Worm (Caenorhabditis elegans) whole organism, L1 larva: ENCODE results near the gene C16C8.10.

Source experiments
- C34B4.2 ChIP-seq: sonication (generic microtip); optimal IDR thresholded peaks from 2 replicates; lab custom pipeline; 2017; ENCODE audit warnings: mild to moderate bottlenecking, missing genetic modification characterization, missing compliant biosample characterization
- Y116A8C.19 ChIP-seq: sonication (generic microtip); optimal IDR thresholded peaks from 2 replicates; lab custom pipeline; 2016; ENCODE audit warnings: missing compliant biosample characterization, missing genetic modification characterization, borderline replicate concordance
- alr-1 ChIP-seq: fragments of 200-800 bp; sonication (Bioruptor generic); optimal IDR thresholded peaks from 2 replicates; lab custom pipeline; 2018; ENCODE audit warnings: borderline replicate concordance, mild to moderate bottlenecking, missing genetic modification characterization, missing compliant biosample characterization
- aly-2 ChIP-seq: fragments of 150-350 bp; optimal IDR thresholded peaks from 2 replicates; lab custom pipeline; 2014; ENCODE audit warnings: missing biosample characterization, missing genetic modification characterization
- ceh-8 ChIP-seq: fragments of 200-800 bp; sonication (Bioruptor generic); optimal IDR thresholded peaks from 2 replicates; lab custom pipeline; 2018; ENCODE audit warnings: mild to moderate bottlenecking, missing genetic modification characterization, moderate library complexity, missing compliant biosample characterization
- ces-1 ChIP-seq: fragments of 150-350 bp; optimal IDR thresholded peaks from 2 replicates; lab custom pipeline; 2014; ENCODE audit warnings: missing biosample characterization, missing genetic modification reagents, missing genetic modification characterization
- efl-1 ChIP-seq, 4 experiments: fragments of 150-350 bp; optimal IDR thresholded peaks in 3 of 4; peaks in 1 of 4; 1 replicate in 1 of 4; 2 replicates in 3 of 4; lab custom pipeline; 2014; ENCODE audit warnings: missing biosample characterization in 2 of 4, missing genetic modification characterization in 2 of 4, missing genetic modification reagents in 2 of 4
- elt-2 ChIP-seq: sonication (generic microtip); optimal IDR thresholded peaks from 2 replicates; lab custom pipeline; 2016; ENCODE audit warnings: missing genetic modification characterization, mild to moderate bottlenecking, inconsistent platforms, missing compliant biosample characterization, missing genetic modification reagents
- elt-3 ChIP-seq, 6 experiments: fragments of 150-350 bp in 1 of 6; sonication (generic microtip); optimal IDR thresholded peaks; 2 replicates each; lab custom pipeline; 2017 to 2018; ENCODE audit warnings: missing biosample characterization in 6 of 6, missing genetic modification characterization in 6 of 6, inconsistent platforms in 1 of 6
- ets-5 ChIP-seq: fragments of 200-800 bp; sonication (Bioruptor generic); IDR thresholded peaks from 2 replicates; pipeline ENCODE4 v1.3.6; 2022; ENCODE audit warnings: missing genetic modification characterization, missing compliant biosample characterization
- fkh-4 ChIP-seq: sonication (generic microtip); optimal IDR thresholded peaks from 2 replicates; lab custom pipeline; 2016; ENCODE audit warnings: missing compliant biosample characterization, missing genetic modification characterization, borderline replicate concordance
- fkh-8 ChIP-seq: sonication (generic microtip); optimal IDR thresholded peaks from 2 replicates; lab custom pipeline; 2016; ENCODE audit warnings: mild to moderate bottlenecking, missing genetic modification characterization, missing compliant biosample characterization
- grh-1 ChIP-seq: fragments of 200-800 bp; sonication (Bioruptor generic); IDR thresholded peaks from 2 replicates; pipeline ENCODE4 v1.3.6; 2022; ENCODE audit warnings: missing genetic modification reagents, missing genetic modification characterization, missing compliant biosample characterization
- hlh-17 ChIP-seq: fragments of 200-800 bp; sonication (Bioruptor generic); optimal IDR thresholded peaks from 2 replicates; lab custom pipeline; 2018; ENCODE audit warnings: missing genetic modification characterization, mild to moderate bottlenecking, missing compliant biosample characterization, moderate library complexity, borderline replicate concordance
- hlh-4 ChIP-seq: sonication (generic microtip); optimal IDR thresholded peaks from 2 replicates; lab custom pipeline; 2016; ENCODE audit warnings: mild to moderate bottlenecking, missing genetic modification characterization, missing compliant biosample characterization
- hpl-2 ChIP-seq: fragments of 150-350 bp; optimal IDR thresholded peaks from 2 replicates; lab custom pipeline; 2014; ENCODE audit warnings: missing biosample characterization, missing genetic modification reagents, missing genetic modification characterization
- irx-1 ChIP-seq: sonication (generic microtip); optimal IDR thresholded peaks from 2 replicates; lab custom pipeline; 2016; ENCODE audit warnings: missing genetic modification characterization, missing compliant biosample characterization
- isw-1 ChIP-seq: fragments of 200-800 bp; sonication (Bioruptor generic); IDR thresholded peaks from 2 replicates; pipeline ENCODE4 v1.3.6; 2022; ENCODE audit warnings: missing genetic modification characterization, missing compliant biosample characterization
- lin-15B ChIP-seq: fragments of 150-350 bp; sonication (generic microtip); optimal IDR thresholded peaks from 3 replicates; lab custom pipeline; 2014; ENCODE audit warnings: missing biosample characterization, missing genetic modification characterization
- lin-35 ChIP-seq, 2 experiments: fragments of 150-350 bp; optimal IDR thresholded peaks; 2 replicates each; lab custom pipeline; 2014; ENCODE audit warnings: missing biosample characterization in 2 of 2, missing genetic modification characterization in 2 of 2, missing genetic modification reagents in 2 of 2
- lin-39 ChIP-seq: fragments of 150-350 bp; optimal IDR thresholded peaks from 2 replicates; lab custom pipeline; 2014; ENCODE audit warnings: missing biosample characterization, missing genetic modification reagents, missing genetic modification characterization
- lsy-2 ChIP-seq, 2 experiments: fragments of 150-350 bp; optimal IDR thresholded peaks; 2 replicates each; lab custom pipeline; 2014; ENCODE audit warnings: missing biosample characterization in 2 of 2, missing genetic modification characterization in 2 of 2
- mab-9 ChIP-seq: fragments of 200-800 bp; sonication (Bioruptor generic); IDR thresholded peaks from 2 replicates; pipeline ENCODE4 v1.3.6; 2022; ENCODE audit warnings: missing genetic modification reagents, missing genetic modification characterization, missing compliant biosample characterization
- mdl-1 ChIP-seq, 2 experiments: fragments of 150-350 bp; optimal IDR thresholded peaks; 2 replicates each; lab custom pipeline; 2014 to 2017; ENCODE audit warnings: missing biosample characterization in 2 of 2, missing genetic modification characterization in 2 of 2, inconsistent platforms in 1 of 2
- mep-1 ChIP-seq: fragments of 150-350 bp; optimal IDR thresholded peaks from 2 replicates; lab custom pipeline; 2014; ENCODE audit warnings: missing biosample characterization, missing genetic modification characterization
- nhr-11 ChIP-seq: fragments of 150-350 bp; optimal IDR thresholded peaks from 2 replicates; lab custom pipeline; 2014; ENCODE audit warnings: missing biosample characterization, missing genetic modification characterization
- nhr-20 ChIP-seq: sonication (generic microtip); optimal IDR thresholded peaks from 2 replicates; lab custom pipeline; 2016; ENCODE audit warnings: mild to moderate bottlenecking, missing genetic modification characterization, missing compliant biosample characterization
- nhr-237 ChIP-seq: fragments of 150-350 bp; optimal IDR thresholded peaks from 2 replicates; lab custom pipeline; 2014; ENCODE audit warnings: missing biosample characterization, missing genetic modification characterization
- nhr-28 ChIP-seq: fragments of 150-350 bp; optimal IDR thresholded peaks from 2 replicates; lab custom pipeline; 2014; ENCODE audit warnings: missing biosample characterization, missing genetic modification characterization
- nhr-71 ChIP-seq: sonication (generic microtip); optimal IDR thresholded peaks from 2 replicates; lab custom pipeline; 2016; ENCODE audit warnings: mild to moderate bottlenecking, missing genetic modification characterization, moderate library complexity, missing compliant biosample characterization
- nhr-85 ChIP-seq: sonication (generic microtip); peaks from one replicate; lab custom pipeline; 2016; ENCODE audit warnings: missing genetic modification characterization, inconsistent platforms, missing compliant biosample characterization
- nhr-90 ChIP-seq: sonication (generic microtip); optimal IDR thresholded peaks from 2 replicates; lab custom pipeline; 2016; ENCODE audit warnings: mild to moderate bottlenecking, missing genetic modification characterization, missing compliant biosample characterization; ENCODE audit not compliant: poor library complexity
- pag-3 ChIP-seq: sonication (generic microtip); optimal IDR thresholded peaks from 2 replicates; lab custom pipeline; 2017; ENCODE audit warnings: missing genetic modification characterization, mild to moderate bottlenecking, missing compliant biosample characterization, antibody characterized with exemption, borderline replicate concordance; ENCODE audit not compliant: insufficient read depth
- pax-3 ChIP-seq: fragments of 200-800 bp; sonication (Bioruptor generic); optimal IDR thresholded peaks from 2 replicates; lab custom pipeline; 2018; ENCODE audit warnings: mild to moderate bottlenecking, missing genetic modification characterization, moderate library complexity, missing compliant biosample characterization
- snu-23 ChIP-seq: sonication (generic microtip); optimal IDR thresholded peaks from 2 replicates; lab custom pipeline; 2016; ENCODE audit warnings: missing genetic modification characterization, missing compliant biosample characterization
- swsn-7 ChIP-seq: sonication (generic microtip); optimal IDR thresholded peaks from 2 replicates; lab custom pipeline; 2016; ENCODE audit warnings: missing genetic modification characterization, missing compliant biosample characterization
- tbx-2 ChIP-seq: sonication (generic microtip); optimal IDR thresholded peaks from 2 replicates; lab custom pipeline; 2016; ENCODE audit warnings: missing genetic modification characterization, missing compliant biosample characterization
- tlp-1 ChIP-seq: fragments of 150-350 bp; optimal IDR thresholded peaks from 2 replicates; lab custom pipeline; 2014; ENCODE audit warnings: missing biosample characterization, missing genetic modification characterization
- unc-62 ChIP-seq: fragments of 150-350 bp; optimal IDR thresholded peaks from 2 replicates; lab custom pipeline; 2014; ENCODE audit warnings: missing biosample characterization, missing genetic modification reagents, missing genetic modification characterization
- unc-86 ChIP-seq: sonication (generic microtip); optimal IDR thresholded peaks from 2 replicates; lab custom pipeline; 2016; ENCODE audit warnings: missing genetic modification characterization, missing compliant biosample characterization
- unc-98 ChIP-seq: fragments of 200-800 bp; sonication (Bioruptor generic); IDR thresholded peaks from 2 replicates; pipeline ENCODE4 v1.3.6; 2022; ENCODE audit warnings: missing genetic modification characterization, missing compliant biosample characterization
- vab-15 ChIP-seq: sonication (generic microtip); optimal IDR thresholded peaks from 2 replicates; lab custom pipeline; 2017; ENCODE audit warnings: missing genotype, mild to moderate bottlenecking, missing genetic modification characterization, missing compliant biosample characterization
- xbp-1 ChIP-seq: sonication (generic microtip); optimal IDR thresholded peaks from 2 replicates; lab custom pipeline; 2016; ENCODE audit warnings: missing genetic modification characterization, missing compliant biosample characterization
- ztf-11 ChIP-seq, 2 experiments: sonication (generic microtip); optimal IDR thresholded peaks; 2 replicates each; lab custom pipeline; 2016 to 2017; ENCODE audit warnings: missing genetic modification characterization in 2 of 2, missing biosample characterization in 1 of 2, missing compliant biosample characterization in 1 of 2
- ztf-4 ChIP-seq: fragments of 150-350 bp; optimal IDR thresholded peaks from 2 replicates; lab custom pipeline; 2014; ENCODE audit warnings: missing biosample characterization, missing genetic modification characterization

The C16C8.10 gene

ce11 chrII:3502520-3503323 lies 38.2 kb upstream of the C16C8.10 start, which contains the start of the genes col-71 and Y49F6B.2 (continued):
- TF ChIP-seq isw-1 (GFP tag; lab: Robert Waterston, UW): peak; percentile 74
- TF ChIP-seq ceh-8 (GFP tag; lab: Kevin White, UChicago): peak; percentile 96
- peak; percentile 86 for TF ChIP-seq mab-9 (GFP tag; lab: Robert Waterston, UW)
- TF ChIP-seq nhr-20 (tag; lab: Kevin White, UChicago): peak; percentile 76
- TF ChIP-seq fkh-4 (tag; lab: Kevin White, UChicago): peak; percentile 95
- TF ChIP-seq fkh-8 (tag; lab: Kevin White, UChicago): peak; percentile 86
- TF ChIP-seq lin-35 (GFP tag; optimal IDR thresholded peaks at IDR 0.05; lab: Kevin White, UChicago): peak; percentile 71 to 74
- TF ChIP-seq mep-1: peak; percentile 85
- TF ChIP-seq elt-3 (tag; optimal IDR thresholded peaks at IDR 0.05; lab: Kevin White, UChicago): peak in 2 of 6 experiments; percentile 21 to 40
- TF ChIP-seq nhr-11 (tag; lab: Kevin White, UChicago): peak; percentile 22
- TF ChIP-seq aly-2 (tag; lab: Kevin White, UChicago): peak; percentile 21
- no peak for TF ChIP-seq hlh-4
- peak; percentile 81 for TF ChIP-seq pax-3 (tag; lab: Kevin White, UChicago)
- peak; percentile 80 for TF ChIP-seq unc-98 (GFP tag; lab: Robert Waterston, UW)
- peak; percentile 68 for TF ChIP-seq elt-2 (tag; lab: Kevin White, UChicago)
- no peak for TF ChIP-seq unc-62 (GFP tag; lab: Kevin White, UChicago)
- TF ChIP-seq unc-86: peak; percentile 75
- TF ChIP-seq nhr-71 (tag; lab: Kevin White, UChicago): peak; percentile 87
- peak; percentile 32 for TF ChIP-seq Y116A8C.19 (tag; lab: Kevin White, UChicago)
- no peak for TF ChIP-seq nhr-28 (tag; lab: Kevin White, UChicago)
- TF ChIP-seq ces-1 (GFP tag; lab: Kevin White, UChicago): peak; percentile 85
- peak; percentile 47 for TF ChIP-seq vab-15
- TF ChIP-seq C34B4.2 (tag; lab: Kevin White, UChicago): no peak
- peak; percentile 64 for TF ChIP-seq lin-39
- no peak for TF ChIP-seq pag-3 (tag; lab: Kevin White, UChicago)
- peak in 1 of 2 experiments; percentile 53 for TF ChIP-seq mdl-1 (tag; optimal IDR thresholded peaks at IDR 0.05; lab: Kevin White, UChicago)
- TF ChIP-seq hlh-17 (GFP tag; lab: Kevin White, UChicago): no peak
- TF ChIP-seq irx-1: peak; percentile 92
- TF ChIP-seq tlp-1: no peak
- TF ChIP-seq lsy-2 (tag; optimal IDR thresholded peaks at IDR 0.05; lab: Kevin White, UChicago): peak; percentile 84 to 85
- TF ChIP-seq ztf-11 (tag; optimal IDR thresholded peaks at IDR 0.05; lab: Kevin White, UChicago): peak in 1 of 2 experiments; percentile 90
- TF ChIP-seq xbp-1: peak; percentile 87
- TF ChIP-seq nhr-90 (tag; lab: Kevin White, UChicago): peak; percentile 89
- peak; percentile 40 for TF ChIP-seq nhr-237 (tag; lab: Kevin White, UChicago)
- peak; percentile 81 for TF ChIP-seq swsn-7
- no peak for TF ChIP-seq ets-5 (GFP tag; lab: Robert Waterston, UW)
- TF ChIP-seq efl-1 (optimal IDR thresholded peaks at IDR 0.05; lab: Kevin White, UChicago): peak; percentile 78 to 79
- TF ChIP-seq efl-1 (GFP tag; optimal IDR thresholded peaks at IDR 0.05 in 1 of 2; lab: Kevin White, UChicago): peak; percentile 80 to 97
- TF ChIP-seq lin-15B (tag; lab: Kevin White, UChicago): peak; percentile 90
- TF ChIP-seq nhr-85 (tag; lab: Kevin White, UChicago): peak; percentile 91
- peak; percentile 89 for TF ChIP-seq tbx-2 (tag; lab: Kevin White, UChicago)
- no peak for TF ChIP-seq hpl-2 (GFP tag; lab: Kevin White, UChicago)
- TF ChIP-seq ztf-4: no peak
- peak; percentile 86 for TF ChIP-seq snu-23
- TF ChIP-seq grh-1 (GFP tag; lab: Robert Waterston, UW): peak; percentile 57
- no peak for TF ChIP-seq alr-1 (tag; lab: Kevin White, UChicago)
